Fruit fly (Drosophila melanogaster) whole organism, embryonic: Measurements from ENCODE around the gene corn.
A peak's percentile ranks its signal among the peaks of the same experiment; 100 is the strongest.

Source experiments
- Bteb2 ChIP-seq: fragments of 200-800 bp; sonication (Bioruptor generic); optimal IDR thresholded peaks from 2 replicates; lab custom pipeline; 2016; ENCODE audit warnings: missing biosample characterization, missing genetic modification characterization
- CG10209 ChIP-seq: fragments of 200-800 bp; sonication (Bioruptor generic); optimal IDR thresholded peaks from 3 replicates; lab custom pipeline; 2017; ENCODE audit warnings: missing biosample characterization, mild to moderate bottlenecking, missing genetic modification characterization, missing genetic modification reagents
- CG1024 ChIP-seq: fragments of 200-800 bp; sonication (Bioruptor generic); IDR thresholded peaks from 2 replicates; pipeline ENCODE4 v1.3.6; 2022; ENCODE audit warnings: missing biosample characterization, missing genetic modification characterization
- CG10565 ChIP-seq: fragments of 200-800 bp; sonication (Bioruptor generic); optimal IDR thresholded peaks from 3 replicates; lab custom pipeline; 2016; ENCODE audit warnings: missing biosample characterization, mild to moderate bottlenecking, missing genetic modification characterization
- CG12299 ChIP-seq: fragments of 200-800 bp; sonication (Bioruptor generic); optimal IDR thresholded peaks from 2 replicates; lab custom pipeline; 2018; ENCODE audit warnings: missing biosample characterization, mild to moderate bottlenecking, missing genetic modification characterization
- CG15696 ChIP-seq: fragments of 200-800 bp; sonication (Bioruptor generic); optimal IDR thresholded peaks from 2 replicates; lab custom pipeline; 2019; ENCODE audit warnings: missing biosample characterization, mild to moderate bottlenecking, missing genetic modification characterization, moderate library complexity
- CG1602 ChIP-seq: fragments of 200-800 bp; sonication (Bioruptor generic); optimal IDR thresholded peaks from 3 replicates; lab custom pipeline; 2016; ENCODE audit warnings: missing biosample characterization, missing genetic modification characterization
- CG17359 ChIP-seq: fragments of 200-800 bp; sonication (Bioruptor generic); optimal IDR thresholded peaks from 3 replicates; lab custom pipeline; 2018; ENCODE audit warnings: missing biosample characterization, mild to moderate bottlenecking, missing genetic modification characterization, moderate library complexity
- CG17385 ChIP-seq: fragments of 200-800 bp; sonication (Bioruptor generic); optimal IDR thresholded peaks from 3 replicates; lab custom pipeline; 2018; ENCODE audit warnings: missing biosample characterization, mild to moderate bottlenecking, missing genetic modification characterization
- CG17829 ChIP-seq: fragments of 200-800 bp; optimal IDR thresholded peaks from 2 replicates; lab custom pipeline; 2019; ENCODE audit warnings: missing biosample characterization, mild to moderate bottlenecking, missing genetic modification characterization, moderate library complexity
- CG18262 ChIP-seq: fragments of 200-800 bp; optimal IDR thresholded peaks from 3 replicates; lab custom pipeline; 2019; ENCODE audit warnings: missing biosample characterization, mild to moderate bottlenecking, missing genetic modification characterization, moderate library complexity
- CG1832 ChIP-seq: fragments of 200-800 bp; sonication (Bioruptor generic); optimal IDR thresholded peaks from 2 replicates; lab custom pipeline; 2017; ENCODE audit warnings: missing biosample characterization, mild to moderate bottlenecking, missing genetic modification characterization, inconsistent platforms
- CG18476 ChIP-seq: fragments of 200-800 bp; sonication (Bioruptor generic); optimal IDR thresholded peaks from 2 replicates; lab custom pipeline; 2016; ENCODE audit warnings: missing biosample characterization, mild to moderate bottlenecking, missing genetic modification characterization
- CG2129 ChIP-seq: fragments of 200-800 bp; sonication (Bioruptor generic); IDR thresholded peaks from 2 replicates; pipeline ENCODE4 v1.3.6; 2022; ENCODE audit warnings: missing biosample characterization, missing genetic modification characterization; ENCODE audit not compliant: partially characterized antibody
- CG2678 ChIP-seq: fragments of 200-800 bp; sonication (Bioruptor generic); optimal IDR thresholded peaks from 3 replicates; lab custom pipeline; 2019; ENCODE audit warnings: missing biosample characterization, mild to moderate bottlenecking, missing genetic modification characterization, moderate library complexity
- CG31388 ChIP-seq: fragments of 200-800 bp; sonication (Bioruptor generic); optimal IDR thresholded peaks from 2 replicates; lab custom pipeline; 2016; ENCODE audit warnings: missing biosample characterization, missing genetic modification characterization
- CG3726 ChIP-seq: fragments of 200-800 bp; sonication (Bioruptor generic); IDR thresholded peaks from 3 replicates; pipeline ENCODE4, ENCODE4 v1.3.6; 2022; ENCODE audit warnings: missing biosample characterization, missing genetic modification characterization
- CG8281 ChIP-seq: fragments of 200-800 bp; sonication (Bioruptor generic); optimal IDR thresholded peaks from 2 replicates; lab custom pipeline; 2018; ENCODE audit warnings: missing biosample characterization, mild to moderate bottlenecking, missing genetic modification characterization, moderate library complexity
- CG8290 ChIP-seq, 3 experiments: fragments of 200-800 bp; sonication (Bioruptor generic); optimal IDR thresholded peaks; 2 replicates each; lab custom pipeline; 2016 to 2019; ENCODE audit warnings: missing biosample characterization in 3 of 3, missing genetic modification characterization in 3 of 3, mild to moderate bottlenecking in 2 of 3, moderate library complexity in 1 of 3
- CG9932 ChIP-seq: fragments of 200-800 bp; sonication (Bioruptor generic); IDR thresholded peaks from 2 replicates; pipeline ENCODE4 v1.3.6; 2022; ENCODE audit warnings: missing biosample characterization, missing genetic modification characterization
- H2.0 ChIP-seq: fragments of 200-800 bp; sonication (Bioruptor generic); IDR thresholded peaks from 2 replicates; pipeline ENCODE4 v1.3.6; 2022; ENCODE audit warnings: missing biosample characterization, missing genetic modification characterization
- HHEX ChIP-seq: fragments of 200-800 bp; sonication (Bioruptor generic); optimal IDR thresholded peaks from 3 replicates; lab custom pipeline; 2017; ENCODE audit warnings: missing biosample characterization, mild to moderate bottlenecking, missing genetic modification characterization, missing genetic modification reagents
- HLH4C ChIP-seq: fragments of 200-800 bp; sonication (Bioruptor generic); IDR thresholded peaks from 3 replicates; pipeline ENCODE4 v1.3.6; 2022; ENCODE audit warnings: missing biosample characterization, missing genetic modification characterization; ENCODE audit not compliant: partially characterized antibody
- Hmx ChIP-seq: fragments of 200-800 bp; sonication (Bioruptor generic); optimal IDR thresholded peaks from 2 replicates; lab custom pipeline; 2016; ENCODE audit warnings: missing biosample characterization, missing genetic modification characterization
- NK7.1 ChIP-seq: fragments of 200-800 bp; sonication (Bioruptor generic); optimal IDR thresholded peaks from 3 replicates; lab custom pipeline; 2016; ENCODE audit warnings: missing biosample characterization, missing genetic modification characterization
- Scr ChIP-seq: fragments of 200-800 bp; sonication (Bioruptor generic); IDR thresholded peaks from 2 replicates; pipeline ENCODE4 v1.3.6; 2022; ENCODE audit warnings: missing biosample characterization, missing genetic modification characterization; ENCODE audit not compliant: partially characterized antibody
- Sox100B ChIP-seq: fragments of 200-800 bp; sonication (Bioruptor generic); optimal IDR thresholded peaks from 3 replicates; lab custom pipeline; 2018; ENCODE audit warnings: missing biosample characterization, mild to moderate bottlenecking, missing genetic modification characterization
- Sry-β ChIP-seq: fragments of 200-800 bp; sonication (Bioruptor generic); optimal IDR thresholded peaks from 2 replicates; lab custom pipeline; 2018; ENCODE audit warnings: missing biosample characterization, mild to moderate bottlenecking, missing genetic modification characterization, moderate library complexity
- ac ChIP-seq: fragments of 200-800 bp; sonication (Bioruptor generic); optimal IDR thresholded peaks from 3 replicates; lab custom pipeline; 2017; ENCODE audit warnings: missing biosample characterization, mild to moderate bottlenecking, missing genetic modification characterization
- caup ChIP-seq: fragments of 200-800 bp; sonication (Bioruptor generic); optimal IDR thresholded peaks from 3 replicates; lab custom pipeline; 2017; ENCODE audit warnings: missing biosample characterization, mild to moderate bottlenecking, missing genetic modification characterization, moderate library complexity; ENCODE audit not compliant: severe bottlenecking
- da ChIP-seq: fragments of 200-800 bp; sonication (Bioruptor generic); optimal IDR thresholded peaks from 2 replicates; lab custom pipeline; 2016; ENCODE audit warnings: missing biosample characterization, missing genetic modification characterization
- dan ChIP-seq: fragments of 200-800 bp; sonication (Bioruptor generic); IDR thresholded peaks from 2 replicates; pipeline ENCODE4 v1.3.6; 2022; ENCODE audit warnings: missing biosample characterization, missing genetic modification characterization
- dati ChIP-seq: fragments of 200-800 bp; sonication (Bioruptor generic); IDR thresholded peaks from 2 replicates; pipeline ENCODE4 v1.3.6; 2022; ENCODE audit warnings: missing biosample characterization, missing genetic modification characterization
- dmrt99B ChIP-seq: fragments of 200-800 bp; sonication (Bioruptor generic); optimal IDR thresholded peaks from 2 replicates; lab custom pipeline; 2018; ENCODE audit warnings: missing biosample characterization, mild to moderate bottlenecking, missing genetic modification characterization, moderate library complexity
- dpn ChIP-seq, 2 experiments: fragments of 200-800 bp; sonication (Bioruptor generic); optimal IDR thresholded peaks; 3 replicates each; lab custom pipeline; 2016; ENCODE audit warnings: missing biosample characterization in 2 of 2, missing genetic modification characterization in 2 of 2
- fu2 ChIP-seq: fragments of 200-800 bp; sonication (Bioruptor generic); optimal IDR thresholded peaks from 2 replicates; lab custom pipeline; 2016; ENCODE audit warnings: missing biosample characterization, missing genetic modification characterization
- gcm ChIP-seq: fragments of 200-800 bp; sonication (Bioruptor generic); optimal IDR thresholded peaks from 2 replicates; lab custom pipeline; 2019; ENCODE audit warnings: missing biosample characterization, mild to moderate bottlenecking, missing genetic modification characterization, moderate library complexity
- her ChIP-seq: fragments of 200-800 bp; sonication (Bioruptor generic); optimal IDR thresholded peaks from 2 replicates; lab custom pipeline; 2016; ENCODE audit warnings: missing biosample characterization, missing genetic modification characterization
- ken ChIP-seq: fragments of 200-800 bp; sonication (Bioruptor generic); IDR thresholded peaks from 3 replicates; pipeline ENCODE4 v1.3.6; 2022; ENCODE audit warnings: missing biosample characterization, missing genetic modification characterization
- lab ChIP-seq: fragments of 200-800 bp; sonication (Bioruptor generic); optimal IDR thresholded peaks from 3 replicates; lab custom pipeline; 2017; ENCODE audit warnings: missing biosample characterization, missing genetic modification characterization, mild to moderate bottlenecking, moderate library complexity, missing genetic modification reagents
- nom ChIP-seq: fragments of 200-800 bp; sonication (Bioruptor generic); optimal IDR thresholded peaks from 2 replicates; lab custom pipeline; 2017; ENCODE audit warnings: missing biosample characterization, missing genetic modification characterization, mild to moderate bottlenecking, moderate library complexity, missing genetic modification reagents
- pita ChIP-seq: fragments of 200-800 bp; sonication (Bioruptor generic); optimal IDR thresholded peaks from 2 replicates; lab custom pipeline; 2017; ENCODE audit warnings: missing biosample characterization, mild to moderate bottlenecking, missing genetic modification characterization
- pros ChIP-seq: fragments of 200-800 bp; sonication (Bioruptor generic); optimal IDR thresholded peaks from 3 replicates; lab custom pipeline; 2019; ENCODE audit warnings: missing biosample characterization, mild to moderate bottlenecking, missing genetic modification characterization, moderate library complexity
- sc ChIP-seq, 3 experiments: fragments of >200 bp in 2 of 3; fragments of 200-800 bp in 1 of 3; sonication (Bioruptor generic) in 1 of 3; optimal IDR thresholded peaks; 2 replicates in 2 of 3; 3 replicates in 1 of 3; lab custom pipeline; 2017; ENCODE audit warnings: mild to moderate bottlenecking in 1 of 3, missing biosample characterization in 1 of 3, missing genetic modification characterization in 1 of 3, missing genetic modification reagents in 1 of 3
- slou ChIP-seq: fragments of 200-800 bp; sonication (Bioruptor generic); optimal IDR thresholded peaks from 3 replicates; lab custom pipeline; 2016; ENCODE audit warnings: missing biosample characterization, missing genetic modification characterization
- so ChIP-seq: fragments of 200-800 bp; sonication (Bioruptor generic); IDR thresholded peaks from 3 replicates; pipeline ENCODE4 v1.3.6; 2022; ENCODE audit warnings: missing biosample characterization, missing genetic modification characterization
- sug ChIP-seq: fragments of 200-800 bp; optimal IDR thresholded peaks from 2 replicates; lab custom pipeline; 2019; ENCODE audit warnings: missing biosample characterization, mild to moderate bottlenecking, missing genetic modification characterization, moderate library complexity
- vvl ChIP-seq: fragments of 200-800 bp; sonication (Bioruptor generic); IDR thresholded peaks from 2 replicates; pipeline ENCODE4 v1.3.6; 2022; ENCODE audit warnings: missing biosample characterization, missing genetic modification characterization

The corn gene

dm6 chr3L:7156239-7156638, 634 bp downstream of the corn start (continued):
- TF ChIP-seq CG17385 (peak; percentile 79), H2.0 (GFP tag; lab: Robert Waterston, UW) (no peak), da (GFP tag; lab: Kevin White, UChicago) (peak; percentile 48), CG1832 (peak; percentile 39), CG3726 (no peak), pros (peak; percentile 57), dpn (GFP tag; optimal IDR thresholded peaks at IDR 0.05; lab: Kevin White, UChicago) (no peak), ac (GFP tag; lab: Kevin White, UChicago) (peak; percentile 47)

- TF ChIP-seq gcm (GFP tag; lab: Kevin White, UChicago) (no peak), nom (GFP tag; lab: Kevin White, UChicago) (no peak), Hmx (GFP tag; lab: Kevin White, UChicago) (no peak), CG1602 (peak; percentile 14), HHEX (no peak), Scr (no peak), dati (GFP tag; lab: Robert Waterston, UW) (no peak), CG8290 (GFP tag; optimal IDR thresholded peaks at IDR 0.05; lab: Kevin White, UChicago) (peak; percentile 11), CG8290 (tag; optimal IDR thresholded peaks at IDR 0.05; lab: Kevin White, UChicago) (no peak), NK7.1 (no peak), ken (GFP tag; lab: Robert Waterston, UW) (no peak), her (GFP tag; lab: Kevin White, UChicago) (no peak), sug (tag; lab: Kevin White, UChicago) (no peak), CG17359 (tag; lab: Kevin White, UChicago) (no peak), CG17829 (tag; lab: Kevin White, UChicago) (no peak), Sox100B (GFP tag; lab: Kevin White, UChicago) (peak; percentile 32), CG10565 (GFP tag; lab: Kevin White, UChicago) (no peak), CG12299 (tag; lab: Kevin White, UChicago) (no peak), lab (peak; percentile 33), slou (no peak), CG1024 (GFP tag; lab: Robert Waterston, UW) (no peak), fu2 (GFP tag; lab: Kevin White, UChicago) (no peak), caup (GFP tag; lab: Kevin White, UChicago) (no peak), da (GFP tag; lab: Kevin White, UChicago) (no peak), CG2678 (tag; lab: Kevin White, UChicago) (peak; percentile 49), CG18262 (tag; lab: Kevin White, UChicago) (peak; percentile 69), pita (GFP tag; lab: Kevin White, UChicago) (no peak), Bteb2 (GFP tag; lab: Kevin White, UChicago) (no peak), CG9932 (GFP tag; lab: Robert Waterston, UW) (no peak), CG31388 (GFP tag; lab: Kevin White, UChicago) (no peak), HLH4C (GFP tag; lab: Robert Waterston, UW) (no peak), CG8281 (tag; lab: Kevin White, UChicago) (no peak), dmrt99B (peak; percentile 44), Sry-β (GFP tag; lab: Kevin White, UChicago) (no peak), so (GFP tag; lab: Robert Waterston, UW) (no peak), vvl (GFP tag; lab: Robert Waterston, UW) (no peak; the same call in 1 of the 2 replicates), CG2129 (no peak), CG15696 (tag; lab: Kevin White, UChicago) (peak; percentile 10), dan (GFP tag; lab: Robert Waterston, UW) (no peak), CG10209 (GFP tag; lab: Kevin White, UChicago) (peak; percentile 11), sc (optimal IDR thresholded peaks at IDR 0.05; lab: Kevin White, UChicago) (no peak), sc (GFP tag; optimal IDR thresholded peaks at IDR 0.05; lab: Kevin White, UChicago) (no peak), CG18476 (GFP tag; lab: Kevin White, UChicago) (no peak)
Measured at dm6 chr3L:7155522-7155978, 1.3 kb downstream of the corn start.
